Worm (Caenorhabditis elegans) whole organism, L3 larva: Measurements from ENCODE around the gene Y15E3A.5.

ENCODE experiments used
- R02D3.7 ChIP-seq: fragments of 150-350 bp; optimal IDR thresholded peaks from 2 replicates; lab custom pipeline; 2014; ENCODE audit warnings: missing biosample characterization, missing genetic modification characterization
- ZK546.5 ChIP-seq: sonication (generic microtip); optimal IDR thresholded peaks from 2 replicates; lab custom pipeline; 2017; ENCODE audit warnings: missing biosample characterization, missing genetic modification characterization
- aly-2 ChIP-seq: fragments of 150-350 bp; optimal IDR thresholded peaks from 2 replicates; lab custom pipeline; 2014; ENCODE audit warnings: missing biosample characterization, missing genetic modification characterization
- ceh-16 ChIP-seq: sonication (generic microtip); optimal IDR thresholded peaks from 2 replicates; lab custom pipeline; 2017; ENCODE audit warnings: missing biosample characterization, missing genetic modification characterization
- ceh-28 ChIP-seq: fragments of 150-350 bp; optimal IDR thresholded peaks from 2 replicates; lab custom pipeline; 2014; ENCODE audit warnings: missing biosample characterization, missing genetic modification reagents, missing genetic modification characterization
- ceh-82 ChIP-seq: fragments of 150-350 bp; optimal IDR thresholded peaks from 2 replicates; lab custom pipeline; 2014; ENCODE audit warnings: missing biosample characterization, missing genetic modification characterization
- ceh-9 ChIP-seq: sonication (generic microtip); optimal IDR thresholded peaks from 2 replicates; lab custom pipeline; 2018; ENCODE audit warnings: missing biosample characterization, missing genetic modification characterization
- daf-12 ChIP-seq: fragments of 150-350 bp; optimal IDR thresholded peaks from 2 replicates; lab custom pipeline; 2014; ENCODE audit warnings: missing biosample characterization, missing genetic modification reagents, missing genetic modification characterization
- egl-27 ChIP-seq: sonication (generic microtip); optimal IDR thresholded peaks from 4 replicates; lab custom pipeline; 2017; ENCODE audit warnings: missing biosample characterization, missing genetic modification reagents, missing genetic modification characterization
- egl-5 ChIP-seq: fragments of 150-350 bp; optimal IDR thresholded peaks from 2 replicates; lab custom pipeline; 2017; ENCODE audit warnings: missing biosample characterization, missing genetic modification reagents, missing genetic modification characterization, inconsistent platforms
- elt-1 ChIP-seq: fragments of 150-350 bp; optimal IDR thresholded peaks from 2 replicates; lab custom pipeline; 2014; ENCODE audit warnings: missing biosample characterization, missing genetic modification characterization
- elt-2 ChIP-seq: sonication (generic microtip); optimal IDR thresholded peaks from 2 replicates; lab custom pipeline; 2016; ENCODE audit warnings: missing genetic modification reagents, mild to moderate bottlenecking, missing genetic modification characterization, missing compliant biosample characterization
- elt-3 ChIP-seq, 3 experiments: fragments of 150-350 bp in 1 of 3; sonication (generic microtip) in 2 of 3; optimal IDR thresholded peaks; 2 replicates in 2 of 3; 4 replicates in 1 of 3; lab custom pipeline; 2014 to 2017; ENCODE audit warnings: missing biosample characterization in 3 of 3, missing genetic modification characterization in 3 of 3
- eor-1 ChIP-seq, 2 experiments: fragments of 150-350 bp; optimal IDR thresholded peaks; 2 replicates each; lab custom pipeline; 2014 to 2018; ENCODE audit warnings: missing biosample characterization in 2 of 2, missing genetic modification characterization in 2 of 2
- fkh-10 ChIP-seq: sonication (generic microtip); optimal IDR thresholded peaks from 2 replicates; lab custom pipeline; 2017; ENCODE audit warnings: missing biosample characterization, missing genetic modification reagents, missing genetic modification characterization
- fkh-2 ChIP-seq: fragments of 150-350 bp; optimal IDR thresholded peaks from 2 replicates; lab custom pipeline; 2014; ENCODE audit warnings: missing biosample characterization, missing genetic modification reagents, missing genetic modification characterization
- fos-1 ChIP-seq: fragments of 150-350 bp; optimal IDR thresholded peaks from 2 replicates; lab custom pipeline; 2014; ENCODE audit warnings: missing biosample characterization, missing genetic modification characterization
- lin-39 ChIP-seq: fragments of 150-350 bp; optimal IDR thresholded peaks from 2 replicates; lab custom pipeline; 2018; ENCODE audit warnings: missing biosample characterization, missing genetic modification reagents, missing genetic modification characterization
- lsy-12 ChIP-seq: sonication (generic microtip); optimal IDR thresholded peaks from 2 replicates; lab custom pipeline; 2016; ENCODE audit warnings: mild to moderate bottlenecking, missing genetic modification characterization, missing compliant biosample characterization
- nfya-1 ChIP-seq: sonication (generic microtip); optimal IDR thresholded peaks from 2 replicates; lab custom pipeline; 2017; ENCODE audit warnings: missing genetic modification characterization, mild to moderate bottlenecking, missing compliant biosample characterization, antibody characterized with exemption, moderate library complexity; ENCODE audit not compliant: insufficient read depth
- nhr-11 ChIP-seq: fragments of 150-350 bp; optimal IDR thresholded peaks from 2 replicates; lab custom pipeline; 2014; ENCODE audit warnings: missing biosample characterization, missing genetic modification characterization
- nhr-12 ChIP-seq: fragments of 150-350 bp; optimal IDR thresholded peaks from 2 replicates; lab custom pipeline; 2014; ENCODE audit warnings: missing biosample characterization, missing genetic modification characterization
- nhr-23 ChIP-seq: fragments of 150-350 bp; optimal IDR thresholded peaks from 2 replicates; lab custom pipeline; 2014; ENCODE audit warnings: missing biosample characterization, missing genetic modification reagents, missing genetic modification characterization
- nhr-237 ChIP-seq: fragments of 150-350 bp; optimal IDR thresholded peaks from 2 replicates; lab custom pipeline; 2014; ENCODE audit warnings: missing biosample characterization, missing genetic modification characterization
- nhr-25 ChIP-seq: sonication (generic microtip); optimal IDR thresholded peaks from 2 replicates; lab custom pipeline; 2017; ENCODE audit warnings: missing biosample characterization, missing genetic modification characterization
- nhr-28 ChIP-seq: fragments of 150-350 bp; optimal IDR thresholded peaks from 2 replicates; lab custom pipeline; 2014; ENCODE audit warnings: missing biosample characterization, missing genetic modification characterization
- nhr-43 ChIP-seq: sonication (generic microtip); optimal IDR thresholded peaks from 2 replicates; lab custom pipeline; 2016; ENCODE audit warnings: mild to moderate bottlenecking, missing genetic modification characterization, missing compliant biosample characterization; ENCODE audit not compliant: poor library complexity, severe bottlenecking
- nhr-67 ChIP-seq: fragments of 150-350 bp; optimal IDR thresholded peaks from 2 replicates; lab custom pipeline; 2014; ENCODE audit warnings: missing biosample characterization, missing genetic modification characterization
- nhr-76 ChIP-seq: fragments of 150-350 bp; sonication (generic microtip); optimal IDR thresholded peaks from 5 replicates; lab custom pipeline; 2014; ENCODE audit warnings: missing biosample characterization, missing genetic modification characterization
- nhr-77 ChIP-seq: fragments of 150-350 bp; optimal IDR thresholded peaks from 2 replicates; lab custom pipeline; 2014; ENCODE audit warnings: missing biosample characterization, missing genetic modification characterization
- pha-4 ChIP-seq: fragments of 150-350 bp; optimal IDR thresholded peaks from 2 replicates; lab custom pipeline; 2014; ENCODE audit warnings: missing biosample characterization, missing genetic modification reagents, missing genetic modification characterization
- sea-2 ChIP-seq: fragments of 150-350 bp; sonication (generic microtip); optimal IDR thresholded peaks from 4 replicates; lab custom pipeline; 2014; ENCODE audit warnings: missing biosample characterization, missing genetic modification reagents, missing genetic modification characterization
- skn-1 ChIP-seq: fragments of 150-350 bp; optimal IDR thresholded peaks from 2 replicates; lab custom pipeline; 2014; ENCODE audit warnings: missing biosample characterization, missing genetic modification characterization
- tbx-2 ChIP-seq: sonication (generic microtip); optimal IDR thresholded peaks from 2 replicates; lab custom pipeline; 2016; ENCODE audit warnings: mild to moderate bottlenecking, missing genetic modification characterization, missing compliant biosample characterization
- unc-39 ChIP-seq: sonication (generic microtip); optimal IDR thresholded peaks from 4 replicates; lab custom pipeline; 2017; ENCODE audit warnings: missing biosample characterization, missing genetic modification characterization
- unc-62 ChIP-seq: fragments of 150-350 bp; sonication (generic microtip); optimal IDR thresholded peaks from 4 replicates; lab custom pipeline; 2014; ENCODE audit warnings: missing biosample characterization, missing genetic modification reagents, missing genetic modification characterization
- zag-1 ChIP-seq: fragments of 150-350 bp; optimal IDR thresholded peaks from 2 replicates; lab custom pipeline; 2014; ENCODE audit warnings: missing biosample characterization, missing genetic modification characterization
- ztf-11 ChIP-seq: fragments of 150-350 bp; optimal IDR thresholded peaks from 2 replicates; lab custom pipeline; 2014; ENCODE audit warnings: missing biosample characterization, missing genetic modification characterization
- ztf-4 ChIP-seq: fragments of 150-350 bp; optimal IDR thresholded peaks from 2 replicates; lab custom pipeline; 2014; ENCODE audit warnings: missing biosample characterization, missing genetic modification characterization

The Y15E3A.5 gene

ce11 chrX:15325709-15326108, 14.6 kb upstream of the Y15E3A.5 start, which contains the start of gene Y15E3A.3:
TSS of gene Y15E3A.3 (minus strand) at chrX:15325809.
- TF ChIP-seq nhr-12 (tag; lab: Kevin White, UChicago) (no peak), nhr-77 (tag; lab: Kevin White, UChicago) (no peak), nhr-67 (tag; lab: Kevin White, UChicago) (no peak), fos-1 (no peak), ceh-16 (tag; lab: Kevin White, UChicago) (no peak), zag-1 (tag; lab: Kevin White, UChicago) (no peak), elt-2 (tag; lab: Kevin White, UChicago) (no peak), egl-27 (tag; lab: Kevin White, UChicago) (no peak), nhr-11 (tag; lab: Kevin White, UChicago) (no peak), unc-39 (no peak)

ce11 chrX:15327238-15327637, 13.1 kb upstream of the Y15E3A.5 start:
- no peak for TF ChIP-seq lin-39
- TF ChIP-seq fkh-2 (tag; lab: Kevin White, UChicago), result no peak
- TF ChIP-seq fos-1, result no peak
- peak; percentile 34 for TF ChIP-seq nhr-23 (tag; lab: Kevin White, UChicago)
- TF ChIP-seq lsy-12, result no peak
- TF ChIP-seq nhr-76, result no peak
- TF ChIP-seq elt-1 (tag; lab: Kevin White, UChicago), result peak; percentile 92
- no peak for TF ChIP-seq ztf-11 (tag; lab: Kevin White, UChicago)
- TF ChIP-seq nhr-237 (tag; lab: Kevin White, UChicago), result no peak
- TF ChIP-seq nhr-11 (tag; lab: Kevin White, UChicago), result no peak
- no peak for TF ChIP-seq ceh-9 (tag; lab: Kevin White, UChicago)
- TF ChIP-seq ceh-82 (tag; lab: Kevin White, UChicago), result no peak
- no peak for TF ChIP-seq fkh-10
- no peak for TF ChIP-seq pha-4 (tag; lab: Kevin White, UChicago)
- TF ChIP-seq elt-3 (tag; optimal IDR thresholded peaks at IDR 0.05; lab: Kevin White, UChicago), result peak in 1 of 3 experiments; percentile 18
- peak; percentile 22 for TF ChIP-seq unc-62 (GFP tag; lab: Kevin White, UChicago)
- TF ChIP-seq egl-5 (tag; lab: Kevin White, UChicago), result no peak
- no peak for TF ChIP-seq elt-2 (tag; lab: Kevin White, UChicago)
- TF ChIP-seq unc-39, result no peak
- peak; percentile 6 for TF ChIP-seq nfya-1 (tag; lab: Kevin White, UChicago)
- TF ChIP-seq ceh-28, result no peak
- no peak for TF ChIP-seq R02D3.7 (tag; lab: Kevin White, UChicago)
- TF ChIP-seq aly-2 (tag; lab: Kevin White, UChicago), result no peak
- no peak for TF ChIP-seq tbx-2
- no peak for TF ChIP-seq skn-1 (tag; lab: Kevin White, UChicago)
- TF ChIP-seq nhr-25 (tag; lab: Kevin White, UChicago), result peak; percentile 72
- no peak for TF ChIP-seq ZK546.5 (tag; lab: Kevin White, UChicago)
- TF ChIP-seq nhr-28 (tag; lab: Kevin White, UChicago), result no peak
- no peak for TF ChIP-seq sea-2 (GFP tag; lab: Kevin White, UChicago)
- peak; percentile 15 for TF ChIP-seq nhr-43 (tag; lab: Kevin White, UChicago)
- TF ChIP-seq zag-1 (tag; lab: Kevin White, UChicago), result no peak
- TF ChIP-seq daf-12 (tag; lab: Kevin White, UChicago), result no peak

- TF ChIP-seq sea-2 (GFP tag; lab: Kevin White, UChicago) (no peak), eor-1 (tag; optimal IDR thresholded peaks at IDR 0.05; lab: Kevin White, UChicago) (no peak), ztf-4 (tag; lab: Kevin White, UChicago) (no peak), unc-62 (GFP tag; lab: Kevin White, UChicago) (no peak), nfya-1 (tag; lab: Kevin White, UChicago) (no peak), zag-1 (tag; lab: Kevin White, UChicago) (no peak), nhr-43 (tag; lab: Kevin White, UChicago) (no peak), ztf-11 (tag; lab: Kevin White, UChicago) (no peak), nhr-76 (no peak), fkh-2 (tag; lab: Kevin White, UChicago) (no peak), nhr-67 (tag; lab: Kevin White, UChicago) (no peak)
These were observed 12.0 kb upstream of the Y15E3A.5 start for ce11 chrX:15328343-15328742.
